Fruit fly (Drosophila melanogaster): Measurements from ENCODE around the gene CG7194.

Gene CG7194

dm6 chr3L:8295227-8295626 is 8.6 kb downstream of the CG7194 start, which contains the start of gene CG7201:
Gene CG7201, minus strand, starts transcription at chr3L:8295327.
- TF ChIP-seq CG13204 (GFP tag; optimal IDR thresholded peaks at IDR 0.05), result no peak
- peak; percentile 4; the same call in 1 of the 2 replicates for TF ChIP-seq rn (GFP tag; IDR thresholded peaks at IDR 0.05)
- TF ChIP-seq Pif1B (GFP tag; optimal IDR thresholded peaks at IDR 0.05), result no peak
- TF ChIP-seq CG4496 (GFP tag; IDR thresholded peaks at IDR 0.05), result 0 out of 3 replicates have a peak, but pooled peaks have one; percentile 16

dm6 chr3L:8289336-8290258 is 14.3 kb downstream of the CG7194 start, which contains the start of gene cert:
Gene cert, minus strand, starts transcription at chr3L:8289870.
- TF ChIP-seq rn (GFP tag; IDR thresholded peaks at IDR 0.05), result no peak
- peak; percentile 69 for TF ChIP-seq EcR (GFP tag; optimal IDR thresholded peaks at IDR 0.05)
- TF ChIP-seq D1 (tag; optimal IDR thresholded peaks at IDR 0.05), result peak; percentile 12
- TF ChIP-seq CG15710 (tag; optimal IDR thresholded peaks at IDR 0.05), result peak; percentile 4
- 0 out of 3 replicates have a peak, but pooled peaks have one; percentile 9 for TF ChIP-seq CG4496 (GFP tag; IDR thresholded peaks at IDR 0.05)
- TF ChIP-seq CG8301 (tag; optimal IDR thresholded peaks at IDR 0.05), result no peak
- TF ChIP-seq Pif1A (GFP tag; optimal IDR thresholded peaks at IDR 0.05), result peak; percentile 12
- peak; percentile 35 for TF ChIP-seq Snoo (tag; optimal IDR thresholded peaks at IDR 0.05)
- TF ChIP-seq Pif1B (GFP tag; optimal IDR thresholded peaks at IDR 0.05), result peak; percentile 13
- TF ChIP-seq CG34367 (tag; optimal IDR thresholded peaks at IDR 0.05), result peak; percentile 9

dm6 chr3L:8288396-8288795 is 15.5 kb downstream of the CG7194 start:
- TF ChIP-seq CG9948 (tag; optimal IDR thresholded peaks at IDR 0.05), result no peak
- TF ChIP-seq CG8301 (tag; optimal IDR thresholded peaks at IDR 0.05), result no peak
- no peak for TF ChIP-seq CG13204 (GFP tag; optimal IDR thresholded peaks at IDR 0.05)
- no peak for TF ChIP-seq fd96Ca (GFP tag; IDR thresholded peaks at IDR 0.05)
- TF ChIP-seq CG12605 (GFP tag; IDR thresholded peaks at IDR 0.05), result no peak

dm6 chr3L:8286397-8286796 is 17.5 kb downstream of the CG7194 start:
- TF ChIP-seq CG4496 (GFP tag; IDR thresholded peaks at IDR 0.05) (peak; percentile 57; the same call in 1 of the 3 replicates), Ets98B (GFP tag; IDR thresholded peaks at IDR 0.05) (peak; percentile 54), CG8301 (tag; optimal IDR thresholded peaks at IDR 0.05) (peak; percentile 8), Pif1B (GFP tag; optimal IDR thresholded peaks at IDR 0.05) (no peak), fd96Ca (GFP tag; IDR thresholded peaks at IDR 0.05) (peak; percentile 67; the same call in 1 of the 3 replicates)

dm6 chr3L:8285773-8286172 is 18.1 kb downstream of the CG7194 start:
- TF ChIP-seq rn (GFP tag; IDR thresholded peaks at IDR 0.05) (no peak), CG9948 (tag; optimal IDR thresholded peaks at IDR 0.05) (no peak), Pif1B (GFP tag; optimal IDR thresholded peaks at IDR 0.05) (no peak), CG32121 (GFP tag; IDR thresholded peaks at IDR 0.05) (no peak), EcR (GFP tag; optimal IDR thresholded peaks at IDR 0.05) (no peak), gl (tag; optimal IDR thresholded peaks at IDR 0.05) (no peak), Ets98B (GFP tag; IDR thresholded peaks at IDR 0.05) (no peak), CG10348 (GFP tag; IDR thresholded peaks at IDR 0.05) (no peak), CG12605 (GFP tag; IDR thresholded peaks at IDR 0.05) (no peak), D1 (tag; optimal IDR thresholded peaks at IDR 0.05) (no peak), Pif1A (GFP tag; optimal IDR thresholded peaks at IDR 0.05) (no peak), CG13204 (GFP tag; optimal IDR thresholded peaks at IDR 0.05) (no peak), CG15710 (tag; optimal IDR thresholded peaks at IDR 0.05) (no peak), CG8159 (tag; optimal IDR thresholded peaks at IDR 0.05) (no peak), Snoo (tag; optimal IDR thresholded peaks at IDR 0.05) (no peak), CG14655 (GFP tag; optimal IDR thresholded peaks at IDR 0.05) (no peak), CG34367 (tag; optimal IDR thresholded peaks at IDR 0.05) (no peak), CG17806 (tag; optimal IDR thresholded peaks at IDR 0.05) (no peak), CG4496 (GFP tag; IDR thresholded peaks at IDR 0.05) (no peak), CG8301 (tag; optimal IDR thresholded peaks at IDR 0.05) (no peak)

- TF ChIP-seq CG17806 (tag; optimal IDR thresholded peaks at IDR 0.05), result no peak
- peak; percentile 49; the same call in 1 of the 2 replicates for TF ChIP-seq CG12605 (GFP tag; IDR thresholded peaks at IDR 0.05)
- TF ChIP-seq rn (GFP tag; IDR thresholded peaks at IDR 0.05), result no peak
- TF ChIP-seq fd96Ca (GFP tag; IDR thresholded peaks at IDR 0.05), result no peak
These were observed 18.6 kb downstream of the CG7194 start for dm6 chr3L:8285291-8285690.

dm6 chr3L:8284651-8285050 is 19.2 kb downstream of the CG7194 start:
- TF ChIP-seq CG15710 (tag; optimal IDR thresholded peaks at IDR 0.05) (peak; percentile 50), CG14655 (GFP tag; optimal IDR thresholded peaks at IDR 0.05) (no peak), CG8159 (tag; optimal IDR thresholded peaks at IDR 0.05) (peak; percentile 63), CG4496 (GFP tag; IDR thresholded peaks at IDR 0.05) (no peak), fd96Ca (GFP tag; IDR thresholded peaks at IDR 0.05) (0 out of 3 replicates have a peak, but pooled peaks have one; percentile 30), CG13204 (GFP tag; optimal IDR thresholded peaks at IDR 0.05) (no peak), Pif1A (GFP tag; optimal IDR thresholded peaks at IDR 0.05) (peak; percentile 15), CG17806 (tag; optimal IDR thresholded peaks at IDR 0.05) (peak; percentile 15), CG9948 (tag; optimal IDR thresholded peaks at IDR 0.05) (no peak), rn (GFP tag; IDR thresholded peaks at IDR 0.05) (no peak), gl (tag; optimal IDR thresholded peaks at IDR 0.05) (no peak)

All from whole organism, pupa.